Fruit fly (Drosophila melanogaster) whole organism, prepupa: ENCODE measurements around the gene CG13847.

Source experiments
- Blimp-1 ChIP-seq: fragments of 200-800 bp; sonication (Bioruptor generic); optimal IDR thresholded peaks from 3 replicates; lab custom pipeline; 2017; ENCODE audit warnings: missing biosample characterization, missing genetic modification characterization, mild to moderate bottlenecking, moderate library complexity, missing genetic modification reagents
- CG10669 ChIP-seq: fragments of 200-800 bp; sonication (Bioruptor generic); optimal IDR thresholded peaks from 3 replicates; lab custom pipeline; 2018; ENCODE audit warnings: missing biosample characterization, mild to moderate bottlenecking, missing genetic modification characterization, moderate library complexity
- CG11294 ChIP-seq: fragments of 200-800 bp; sonication (Bioruptor generic); IDR thresholded peaks from 2 replicates; pipeline ENCODE4 v1.3.6; 2022; ENCODE audit warnings: missing biosample characterization, missing genetic modification characterization
- CG11762 ChIP-seq: fragments of 200-800 bp; sonication (Bioruptor generic); optimal IDR thresholded peaks from 3 replicates; lab custom pipeline; 2016; ENCODE audit warnings: missing biosample characterization, missing genetic modification characterization; ENCODE audit not compliant: insufficient read depth
- CG11902 ChIP-seq: fragments of 200-800 bp; sonication (Bioruptor generic); optimal IDR thresholded peaks from 3 replicates; lab custom pipeline; 2016; ENCODE audit warnings: missing biosample characterization, missing genetic modification characterization
- CG1621 ChIP-seq: fragments of 200-800 bp; sonication (Bioruptor generic); optimal IDR thresholded peaks from 3 replicates; lab custom pipeline; 2018; ENCODE audit warnings: missing biosample characterization, mild to moderate bottlenecking, missing genetic modification characterization
- CG31627 ChIP-seq: fragments of 200-800 bp; sonication (Bioruptor generic); optimal IDR thresholded peaks from 3 replicates; lab custom pipeline; 2016; ENCODE audit warnings: missing biosample characterization, missing genetic modification characterization
- CG32006 ChIP-seq: fragments of 200-800 bp; sonication (Bioruptor generic); optimal IDR thresholded peaks from 3 replicates; lab custom pipeline; 2017; ENCODE audit warnings: missing biosample characterization, mild to moderate bottlenecking, missing genetic modification characterization
- CG3919 ChIP-seq: fragments of 200-800 bp; sonication (Bioruptor generic); optimal IDR thresholded peaks from 3 replicates; lab custom pipeline; 2016; ENCODE audit warnings: missing biosample characterization, missing genetic modification characterization
- CG4318 ChIP-seq: fragments of 200-800 bp; sonication (Bioruptor generic); optimal IDR thresholded peaks from 3 replicates; lab custom pipeline; 2017; ENCODE audit warnings: missing biosample characterization, mild to moderate bottlenecking, missing genetic modification characterization
- CG6792 ChIP-seq: fragments of 200-800 bp; sonication (Bioruptor generic); optimal IDR thresholded peaks from 3 replicates; lab custom pipeline; 2016; ENCODE audit warnings: missing biosample characterization, missing genetic modification characterization
- CG6808 ChIP-seq: fragments of 200-800 bp; sonication (Bioruptor generic); optimal IDR thresholded peaks from 3 replicates; lab custom pipeline; 2017; ENCODE audit warnings: missing biosample characterization, missing genetic modification characterization, mild to moderate bottlenecking, moderate library complexity, missing genetic modification reagents
- CG6854 ChIP-seq: fragments of 200-800 bp; sonication (Bioruptor generic); optimal IDR thresholded peaks from 2 replicates; lab custom pipeline; 2017; ENCODE audit warnings: missing biosample characterization, mild to moderate bottlenecking, missing genetic modification characterization
- CG8119 ChIP-seq: fragments of 200-800 bp; sonication (Bioruptor generic); IDR thresholded peaks from 3 replicates; pipeline ENCODE4 v1.3.6; 2022; ENCODE audit warnings: missing biosample characterization, missing genetic modification characterization
- CG9139 ChIP-seq: fragments of 200-800 bp; sonication (Bioruptor generic); optimal IDR thresholded peaks from 3 replicates; lab custom pipeline; 2017; ENCODE audit warnings: missing biosample characterization, mild to moderate bottlenecking, missing genetic modification characterization
- Eip93F ChIP-seq: fragments of 200-800 bp; sonication (Bioruptor generic); optimal IDR thresholded peaks from 2 replicates; lab custom pipeline; 2016; ENCODE audit warnings: missing biosample characterization, mild to moderate bottlenecking, missing genetic modification characterization
- Ets96B ChIP-seq: fragments of 200-800 bp; optimal IDR thresholded peaks from 2 replicates; lab custom pipeline; 2019; ENCODE audit warnings: missing biosample characterization, mild to moderate bottlenecking, missing genetic modification characterization, moderate library complexity
- Hr38 ChIP-seq: sonication (Bioruptor generic); optimal IDR thresholded peaks from 2 replicates; lab custom pipeline; 2016; ENCODE audit warnings: missing biosample characterization, missing genetic modification characterization
- Hr4 ChIP-seq: fragments of 200-800 bp; sonication (Bioruptor generic); optimal IDR thresholded peaks from 3 replicates; lab custom pipeline; 2016; ENCODE audit warnings: missing biosample characterization, missing genetic modification characterization
- Lpt ChIP-seq: fragments of 200-800 bp; sonication (Bioruptor generic); optimal IDR thresholded peaks from 3 replicates; lab custom pipeline; 2016; ENCODE audit warnings: missing biosample characterization, missing genetic modification characterization
- Smox ChIP-seq: fragments of 200-800 bp; sonication (Bioruptor generic); optimal IDR thresholded peaks from 3 replicates; lab custom pipeline; 2016; ENCODE audit warnings: missing biosample characterization, missing genetic modification characterization
- Sox102F ChIP-seq: fragments of 200-800 bp; sonication (Bioruptor generic); optimal IDR thresholded peaks from 2 replicates; lab custom pipeline; 2016; ENCODE audit warnings: missing biosample characterization, mild to moderate bottlenecking, missing genetic modification characterization
- achi ChIP-seq: fragments of 200-800 bp; sonication (Bioruptor generic); optimal IDR thresholded peaks from 3 replicates; lab custom pipeline; 2016; ENCODE audit warnings: missing biosample characterization, missing genetic modification characterization
- cyc ChIP-seq: fragments of 200-800 bp; sonication (Bioruptor generic); optimal IDR thresholded peaks from 3 replicates; lab custom pipeline; 2016; ENCODE audit warnings: missing biosample characterization, missing genetic modification characterization
- dsx ChIP-seq: fragments of 200-800 bp; optimal IDR thresholded peaks from 3 replicates; lab custom pipeline; 2019; ENCODE audit warnings: missing biosample characterization, mild to moderate bottlenecking, missing genetic modification characterization, moderate library complexity; ENCODE audit not compliant: poor library complexity, severe bottlenecking
- eg ChIP-seq: fragments of 200-800 bp; sonication (Bioruptor generic); IDR thresholded peaks from 3 replicates; pipeline ENCODE4 v1.3.6; 2022; ENCODE audit warnings: missing biosample characterization, missing genetic modification characterization
- esn ChIP-seq: fragments of 200-800 bp; sonication (Bioruptor generic); optimal IDR thresholded peaks from 2 replicates; lab custom pipeline; 2016; ENCODE audit warnings: missing biosample characterization, mild to moderate bottlenecking, missing genetic modification characterization, moderate library complexity
- fd59A ChIP-seq: fragments of 200-800 bp; sonication (Bioruptor generic); optimal IDR thresholded peaks from 2 replicates; lab custom pipeline; 2017; ENCODE audit warnings: missing biosample characterization, mild to moderate bottlenecking, missing genetic modification characterization, missing genetic modification reagents
- fd85E ChIP-seq: fragments of 200-800 bp; sonication (Bioruptor generic); optimal IDR thresholded peaks from 3 replicates; lab custom pipeline; 2016; ENCODE audit warnings: missing biosample characterization, missing genetic modification characterization
- fkh ChIP-seq: fragments of 200-800 bp; sonication (Bioruptor generic); optimal IDR thresholded peaks from 3 replicates; lab custom pipeline; 2017; ENCODE audit warnings: missing biosample characterization, mild to moderate bottlenecking, missing genetic modification characterization, moderate library complexity
- lz ChIP-seq: fragments of 200-800 bp; sonication (Bioruptor generic); optimal IDR thresholded peaks from 3 replicates; lab custom pipeline; 2016; ENCODE audit warnings: missing biosample characterization, missing genetic modification characterization
- pdm3 ChIP-seq: fragments of 200-800 bp; sonication (Bioruptor generic); optimal IDR thresholded peaks from 3 replicates; lab custom pipeline; 2016; ENCODE audit warnings: missing biosample characterization, missing genetic modification characterization
- salr ChIP-seq, 2 experiments: fragments of 200-800 bp; sonication (Bioruptor generic); optimal IDR thresholded peaks; 3 replicates each; lab custom pipeline; 2016 to 2018; ENCODE audit warnings: missing biosample characterization in 2 of 2, missing genetic modification characterization in 2 of 2, mild to moderate bottlenecking in 1 of 2
- ss ChIP-seq, 2 experiments: fragments of 200-800 bp; sonication (Bioruptor generic); optimal IDR thresholded peaks; 2 replicates in 1 of 2; 3 replicates in 1 of 2; lab custom pipeline; 2017 to 2018; ENCODE audit warnings: mild to moderate bottlenecking in 2 of 2, missing biosample characterization in 2 of 2, missing genetic modification characterization in 2 of 2, moderate library complexity in 1 of 2
- svp ChIP-seq: fragments of 200-800 bp; sonication (Bioruptor generic); peaks from one replicate; lab custom pipeline; 2016; ENCODE audit warnings: missing biosample characterization, missing genetic modification characterization
- topi ChIP-seq: fragments of 200-800 bp; sonication (Bioruptor generic); optimal IDR thresholded peaks from 3 replicates; lab custom pipeline; 2016; ENCODE audit warnings: missing biosample characterization, missing genetic modification characterization
- vri ChIP-seq: fragments of 200-800 bp; sonication (Bioruptor generic); optimal IDR thresholded peaks from 3 replicates; lab custom pipeline; 2016; ENCODE audit warnings: missing biosample characterization, mild to moderate bottlenecking, missing genetic modification characterization

Gene CG13847

DNA sequence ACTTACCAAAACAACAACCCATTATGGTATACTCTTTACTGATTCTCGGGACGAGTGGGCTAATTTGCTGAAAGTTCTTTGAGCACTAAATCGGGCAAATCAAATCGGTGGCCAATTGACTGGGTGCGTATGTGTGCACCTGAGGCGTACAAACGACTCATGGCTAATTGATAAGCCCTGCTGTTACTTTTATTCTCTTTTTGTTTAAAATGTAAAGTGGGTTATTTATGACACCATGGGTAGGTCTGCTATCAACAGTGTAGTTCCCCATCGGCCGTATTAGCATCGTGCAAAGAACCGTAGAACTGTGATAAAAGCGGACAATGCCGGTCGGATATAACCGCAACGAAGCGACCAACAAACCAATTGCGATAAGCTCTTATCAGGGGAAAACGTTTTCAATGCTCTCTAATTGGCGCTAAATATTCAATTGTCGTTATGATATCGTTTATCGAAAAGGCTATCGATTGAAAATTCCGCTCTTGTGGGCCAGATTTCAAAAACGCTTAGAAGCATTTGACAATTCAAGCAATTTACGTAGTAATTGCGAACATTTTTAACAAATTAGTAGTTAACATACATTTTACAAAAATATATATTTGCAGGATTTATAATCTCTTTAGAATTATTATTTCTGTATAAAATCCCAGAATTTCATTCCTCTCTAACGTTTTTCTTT is 11.4 kb upstream of the CG13847 start, which contains the start of gene CG34288 (continued):
- TF ChIP-seq pdm3 (GFP tag; lab: Kevin White, UChicago) (no peak), fd59A (GFP tag; lab: Kevin White, UChicago) (no peak), svp (GFP tag; lab: Kevin White, UChicago) (no peak), CG11294 (GFP tag; lab: Robert Waterston, UW) (no peak), CG10669 (GFP tag; lab: Kevin White, UChicago) (no peak), Eip93F (GFP tag; lab: Kevin White, UChicago) (peak; percentile 21), CG6854 (GFP tag; lab: Kevin White, UChicago) (no peak), CG9139 (no peak), CG32006 (GFP tag; lab: Kevin White, UChicago) (no peak), Hr38 (GFP tag; lab: Kevin White, UChicago) (no peak), vri (no peak), fd85E (GFP tag; lab: Kevin White, UChicago) (no peak), dsx (GFP tag; lab: Kevin White, UChicago) (no peak), CG31627 (peak; percentile 19), fkh (GFP tag; lab: Kevin White, UChicago) (no peak), CG8119 (GFP tag; lab: Robert Waterston, UW) (no peak; the same call in 2 of the 3 replicates), Hr4 (no peak), achi (GFP tag; lab: Kevin White, UChicago) (no peak), CG6792 (GFP tag; lab: Kevin White, UChicago) (no peak), Lpt (GFP tag; lab: Kevin White, UChicago) (no peak), cyc (no peak), eg (GFP tag; lab: Robert Waterston, UW) (no peak), CG6808 (no peak)

DNA sequence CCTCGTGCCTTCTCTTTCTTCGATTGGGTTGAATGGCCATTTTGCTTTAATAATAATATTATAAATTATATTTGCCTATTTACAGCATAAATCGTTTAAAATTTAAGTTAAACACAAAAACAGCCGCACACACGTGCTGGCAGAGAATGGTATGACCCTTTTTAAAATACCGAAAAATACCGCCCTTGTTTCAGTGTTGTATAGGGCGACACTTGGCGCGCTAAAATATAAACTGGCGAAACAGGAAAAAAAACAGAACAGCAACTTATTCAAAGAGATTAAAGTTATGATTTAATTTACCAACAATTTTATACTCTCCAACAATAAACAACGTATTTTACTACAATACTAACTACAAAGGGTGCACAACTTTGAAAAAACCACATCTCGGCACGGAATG is 10.5 kb upstream of the CG13847 start, which contains the start of gene CG12499:
TSS of gene CG12499 (minus strand) at position 95 of the 400 bp plus-strand sequence.
- no peak for TF ChIP-seq vri
- no peak for TF ChIP-seq CG9139
- no peak for TF ChIP-seq CG3919

DNA sequence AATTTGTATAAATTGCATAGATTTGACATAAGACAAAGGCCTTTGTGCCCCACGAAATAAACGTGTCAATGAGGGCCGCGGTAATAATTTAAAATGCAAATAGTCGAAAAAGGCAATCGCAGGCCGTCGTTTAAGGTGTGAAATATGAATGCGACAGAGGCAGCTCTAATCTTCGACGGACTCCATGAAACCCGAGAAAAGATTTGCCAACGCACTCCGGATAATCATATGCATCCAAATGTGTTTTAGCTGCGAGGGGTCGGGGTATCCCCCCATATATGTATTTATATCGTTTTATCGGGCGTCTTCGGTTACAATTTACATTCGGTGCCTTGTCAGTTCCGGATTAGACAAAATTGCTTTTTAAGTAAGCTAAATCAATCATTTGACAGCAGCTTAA is 2.4 kb upstream of the CG13847 start:
- TF ChIP-seq CG9139: no peak
- no peak for TF ChIP-seq CG11294 (GFP tag; lab: Robert Waterston, UW)
- no peak for TF ChIP-seq fd85E (GFP tag; lab: Kevin White, UChicago)
- TF ChIP-seq CG11902 (GFP tag; lab: Kevin White, UChicago): no peak
- TF ChIP-seq esn (GFP tag; lab: Kevin White, UChicago): no peak
- TF ChIP-seq vri: no peak
- no peak for TF ChIP-seq lz
- TF ChIP-seq CG4318 (GFP tag; lab: Kevin White, UChicago): no peak
- TF ChIP-seq CG11762 (GFP tag; lab: Kevin White, UChicago): no peak
- no peak for TF ChIP-seq CG3919
- no peak for TF ChIP-seq Sox102F (GFP tag; lab: Kevin White, UChicago)
- TF ChIP-seq ss (GFP tag; optimal IDR thresholded peaks at IDR 0.05; lab: Kevin White, UChicago): no peak
- no peak for TF ChIP-seq Ets96B (tag; lab: Kevin White, UChicago)
- no peak for TF ChIP-seq salr (GFP tag; optimal IDR thresholded peaks at IDR 0.05; lab: Kevin White, UChicago)
- TF ChIP-seq CG1621: no peak
- no peak for TF ChIP-seq CG10669 (GFP tag; lab: Kevin White, UChicago)
- no peak for TF ChIP-seq topi (GFP tag; lab: Kevin White, UChicago)
- TF ChIP-seq Blimp-1 (GFP tag; lab: Kevin White, UChicago): no peak
- TF ChIP-seq Smox: no peak
- no peak for TF ChIP-seq eg (GFP tag; lab: Robert Waterston, UW)
- TF ChIP-seq, all 60 proteins: peak for 0
